Worm (Caenorhabditis elegans) whole organism, young adult: Measurements from ENCODE around the gene F20B10.3.

Source experiments
- egl-18 ChIP-seq: fragments of 200-800 bp; sonication (Bioruptor generic); IDR thresholded peaks from 2 replicates; pipeline ENCODE4 v1.3.6; 2022; ENCODE audit warnings: missing genetic modification reagents, missing genetic modification characterization, missing compliant biosample characterization
- hrde-1 ChIP-seq: sonication (generic microtip); optimal IDR thresholded peaks from 2 replicates; lab custom pipeline; 2016; ENCODE audit warnings: missing genetic modification characterization, mild to moderate bottlenecking, missing compliant biosample characterization, moderate library complexity, missing genotype, missing genetic modification reagents, borderline replicate concordance
- lir-1 ChIP-seq: fragments of 200-800 bp; sonication (Bioruptor generic); conservative IDR thresholded peaks from 2 replicates; pipeline ENCODE4 v1.3.6; 2022; ENCODE audit warnings: missing genetic modification reagents, missing genetic modification characterization, missing compliant biosample characterization
- madf-8 ChIP-seq: fragments of 200-800 bp; sonication (Bioruptor generic); conservative IDR thresholded peaks from 2 replicates; pipeline ENCODE4 v1.3.6; 2022; ENCODE audit warnings: missing genetic modification reagents, missing genetic modification characterization, missing compliant biosample characterization
- nhr-90 ChIP-seq: sonication (generic microtip); optimal IDR thresholded peaks from 2 replicates; lab custom pipeline; 2016; ENCODE audit warnings: missing genotype, mild to moderate bottlenecking, missing genetic modification characterization, missing compliant biosample characterization
- tlf-1 ChIP-seq: fragments of 200-800 bp; sonication (Bioruptor generic); optimal IDR thresholded peaks from 2 replicates; lab custom pipeline; 2018; ENCODE audit warnings: mild to moderate bottlenecking, missing genetic modification characterization, missing compliant biosample characterization
- unc-62 ChIP-seq: fragments of 150-350 bp; optimal IDR thresholded peaks from 2 replicates; lab custom pipeline; 2014; ENCODE audit warnings: missing biosample characterization, missing genetic modification reagents, missing genetic modification characterization
- ztf-22 ChIP-seq: fragments of 200-800 bp; sonication (Bioruptor generic); optimal IDR thresholded peaks from 2 replicates; lab custom pipeline; 2018; ENCODE audit warnings: mild to moderate bottlenecking, missing genetic modification characterization, moderate library complexity, missing compliant biosample characterization

ce11 chrIV:12157915-12158314 is 10.1 kb upstream of the F20B10.3 start:
- TF ChIP-seq ztf-22 (no peak), lir-1 (GFP tag; lab: Robert Waterston, UW) (no peak), nhr-90 (no peak), hrde-1 (tag; lab: Kevin White, UChicago) (no peak), tlf-1 (no peak), unc-62 (GFP tag; lab: Kevin White, UChicago) (no peak), madf-8 (GFP tag; lab: Robert Waterston, UW) (no peak), egl-18 (GFP tag; lab: Robert Waterston, UW) (no peak)
